Worm (Caenorhabditis elegans) whole organism, L3 larva: ENCODE results near the gene lec-10.

Experiments used
- daf-12 ChIP-seq: fragments of 150-350 bp; optimal IDR thresholded peaks from 2 replicates; lab custom pipeline; 2014; ENCODE audit warnings: missing biosample characterization, missing genetic modification reagents, missing genetic modification characterization
- mml-1 ChIP-seq: fragments of 150-350 bp; sonication (generic microtip); optimal IDR thresholded peaks from 3 replicates; lab custom pipeline; 2014; ENCODE audit warnings: missing biosample characterization, missing genetic modification characterization
- nhr-25 ChIP-seq: sonication (generic microtip); optimal IDR thresholded peaks from 2 replicates; lab custom pipeline; 2017; ENCODE audit warnings: missing biosample characterization, missing genetic modification characterization
- nhr-28 ChIP-seq: fragments of 150-350 bp; optimal IDR thresholded peaks from 2 replicates; lab custom pipeline; 2014; ENCODE audit warnings: missing biosample characterization, missing genetic modification characterization
- nhr-77 ChIP-seq: fragments of 150-350 bp; optimal IDR thresholded peaks from 2 replicates; lab custom pipeline; 2014; ENCODE audit warnings: missing biosample characterization, missing genetic modification characterization
- unc-39 ChIP-seq: sonication (generic microtip); optimal IDR thresholded peaks from 4 replicates; lab custom pipeline; 2017; ENCODE audit warnings: missing biosample characterization, missing genetic modification characterization

DNA sequence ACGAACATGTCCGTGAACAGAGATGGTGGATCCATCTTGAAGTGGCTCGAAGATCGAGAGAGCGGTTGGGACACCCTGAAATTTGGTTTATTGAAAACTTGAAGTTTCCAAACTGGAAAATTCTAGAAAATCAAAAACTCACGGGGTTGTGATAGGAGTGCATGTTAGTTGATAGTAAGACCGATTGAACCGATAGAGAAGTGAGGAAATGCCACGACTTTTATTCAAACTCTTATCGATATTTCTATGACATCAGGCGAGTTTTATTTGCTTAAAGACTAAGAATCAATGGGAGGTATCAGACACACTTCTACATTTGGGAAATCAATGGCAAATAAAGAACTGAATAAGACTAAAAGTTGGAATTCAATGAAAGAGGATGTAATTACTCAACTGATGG, at the start of gene lec-10:
- no peak for TF ChIP-seq daf-12 (tag; lab: Kevin White, UChicago)
- TF ChIP-seq nhr-28 (tag; lab: Kevin White, UChicago): no peak
- no peak for TF ChIP-seq nhr-25
- TF ChIP-seq mml-1 (tag; lab: Kevin White, UChicago): no peak
- no peak for TF ChIP-seq nhr-77 (tag; lab: Kevin White, UChicago)
- no peak for TF ChIP-seq unc-39 (tag; lab: Kevin White, UChicago)
